Fruit fly (Drosophila melanogaster) whole organism, prepupa: ENCODE measurements around the gene Cog1.

Source experiments
- Eip75B ChIP-seq: fragments of 200-800 bp; sonication (Bioruptor generic); optimal IDR thresholded peaks from 3 replicates; lab custom pipeline; 2016; ENCODE audit warnings: missing biosample characterization, missing genetic modification characterization
- Hr38 ChIP-seq: sonication (Bioruptor generic); optimal IDR thresholded peaks from 2 replicates; lab custom pipeline; 2016; ENCODE audit warnings: missing biosample characterization, missing genetic modification characterization
- esn ChIP-seq: fragments of 200-800 bp; sonication (Bioruptor generic); optimal IDR thresholded peaks from 2 replicates; lab custom pipeline; 2016; ENCODE audit warnings: missing biosample characterization, mild to moderate bottlenecking, missing genetic modification characterization, moderate library complexity
- net ChIP-seq: fragments of 200-800 bp; sonication (Bioruptor generic); optimal IDR thresholded peaks from 3 replicates; lab custom pipeline; 2016; ENCODE audit warnings: missing biosample characterization, missing genetic modification characterization

dm6 chr3R:12214201-12214600, 5.3 kb downstream of the Cog1 start, which contains the start of gene CG14742:
- no peak for TF ChIP-seq Eip75B (GFP tag; lab: Kevin White, UChicago)
- no peak for TF ChIP-seq Hr38 (GFP tag; lab: Kevin White, UChicago)
- no peak for TF ChIP-seq esn (GFP tag; lab: Kevin White, UChicago)
- TF ChIP-seq net (GFP tag; lab: Kevin White, UChicago), result no peak
